Fruit fly (Drosophila melanogaster) whole organism, embryonic: ENCODE results near the gene CG43922.
A peak's percentile ranks its signal among the peaks of the same experiment; 100 is the strongest.

Source experiments
- ATbp ChIP-seq: fragments of 200-800 bp; sonication (Bioruptor generic); optimal IDR thresholded peaks from 2 replicates; lab custom pipeline; 2017; ENCODE audit warnings: missing biosample characterization, mild to moderate bottlenecking, missing genetic modification characterization, missing genetic modification reagents
- BtbVII ChIP-seq: fragments of 200-800 bp; sonication (Bioruptor generic); optimal IDR thresholded peaks from 3 replicates; lab custom pipeline; 2017; ENCODE audit warnings: missing biosample characterization, mild to moderate bottlenecking, missing genetic modification characterization
- CG10366 ChIP-seq: fragments of 200-800 bp; sonication (Bioruptor generic); IDR thresholded peaks from 2 replicates; pipeline ENCODE4 v1.3.6; 2022; ENCODE audit warnings: missing biosample characterization, missing genetic modification characterization
- CG10979 ChIP-seq: fragments of 200-800 bp; sonication (Bioruptor generic); optimal IDR thresholded peaks from 2 replicates; lab custom pipeline; 2018; ENCODE audit warnings: missing biosample characterization, mild to moderate bottlenecking, missing genetic modification characterization, moderate library complexity
- CG12236 ChIP-seq: fragments of 200-800 bp; sonication (Bioruptor generic); optimal IDR thresholded peaks from 2 replicates; lab custom pipeline; 2016; ENCODE audit warnings: missing biosample characterization, missing genetic modification characterization
- CG14441 ChIP-seq: fragments of 200-800 bp; sonication (Bioruptor generic); IDR thresholded peaks from 2 replicates; pipeline ENCODE4 v1.3.6; 2022; ENCODE audit warnings: missing biosample characterization, missing genetic modification characterization
- CG14667 ChIP-seq: fragments of 200-800 bp; sonication (Bioruptor generic); IDR thresholded peaks from 2 replicates; pipeline ENCODE4 v1.3.6; 2022; ENCODE audit warnings: missing biosample characterization, missing genetic modification characterization
- CG15514 ChIP-seq: fragments of 200-800 bp; sonication (Bioruptor generic); optimal IDR thresholded peaks from 3 replicates; lab custom pipeline; 2017; ENCODE audit warnings: missing biosample characterization, missing genetic modification characterization, mild to moderate bottlenecking, moderate library complexity, missing genetic modification reagents
- CG15601 ChIP-seq: fragments of 200-800 bp; sonication (Bioruptor generic); optimal IDR thresholded peaks from 3 replicates; lab custom pipeline; 2019; ENCODE audit warnings: missing biosample characterization, mild to moderate bottlenecking, missing genetic modification characterization, moderate library complexity
- CG18599 ChIP-seq: fragments of 200-800 bp; sonication (Bioruptor generic); optimal IDR thresholded peaks from 3 replicates; lab custom pipeline; 2017; ENCODE audit warnings: missing biosample characterization, missing genetic modification characterization, mild to moderate bottlenecking, moderate library complexity, missing genetic modification reagents
- CG2202 ChIP-seq: fragments of 200-800 bp; sonication (Bioruptor generic); optimal IDR thresholded peaks from 2 replicates; lab custom pipeline; 2018; ENCODE audit warnings: missing biosample characterization, mild to moderate bottlenecking, missing genetic modification characterization
- CG33213 ChIP-seq: fragments of 200-800 bp; sonication (Bioruptor generic); optimal IDR thresholded peaks from 3 replicates; lab custom pipeline; 2016; ENCODE audit warnings: missing biosample characterization, missing genetic modification characterization
- CG4282 ChIP-seq: fragments of 200-800 bp; sonication (Bioruptor generic); optimal IDR thresholded peaks from 2 replicates; lab custom pipeline; 2016; ENCODE audit warnings: missing biosample characterization, missing genetic modification characterization
- CG6254 ChIP-seq: fragments of 200-800 bp; sonication (Bioruptor generic); optimal IDR thresholded peaks from 3 replicates; lab custom pipeline; 2017; ENCODE audit warnings: mild to moderate bottlenecking, missing biosample characterization, missing genetic modification reagents, missing genetic modification characterization
- CG8944 ChIP-seq: fragments of 200-800 bp; sonication (Bioruptor generic); optimal IDR thresholded peaks from 3 replicates; lab custom pipeline; 2016; ENCODE audit warnings: missing biosample characterization, missing genetic modification characterization
- D19A ChIP-seq: fragments of 200-800 bp; optimal IDR thresholded peaks from 3 replicates; lab custom pipeline; 2019; ENCODE audit warnings: missing biosample characterization, mild to moderate bottlenecking, missing genetic modification characterization, moderate library complexity
- Dad ChIP-seq: fragments of 200-800 bp; sonication (Bioruptor generic); optimal IDR thresholded peaks from 3 replicates; lab custom pipeline; 2016; ENCODE audit warnings: missing biosample characterization, missing genetic modification characterization
- Dbx ChIP-seq: fragments of 200-800 bp; sonication (Bioruptor generic); IDR thresholded peaks from 3 replicates; pipeline ENCODE4 v1.3.6; 2022; ENCODE audit warnings: missing biosample characterization, missing genetic modification characterization
- Ets65A ChIP-seq: fragments of 200-800 bp; sonication (Bioruptor generic); peaks from one replicate; lab custom pipeline; 2016; ENCODE audit warnings: missing biosample characterization, missing genetic modification characterization
- Nf-YC ChIP-seq: fragments of 200-800 bp; optimal IDR thresholded peaks from 3 replicates; lab custom pipeline; 2019; ENCODE audit warnings: missing biosample characterization, mild to moderate bottlenecking, missing genetic modification characterization, moderate library complexity
- Oli ChIP-seq: fragments of 200-800 bp; sonication (Bioruptor generic); optimal IDR thresholded peaks from 2 replicates; lab custom pipeline; 2018; ENCODE audit warnings: missing biosample characterization, mild to moderate bottlenecking, missing genetic modification characterization, moderate library complexity
- PHDP ChIP-seq: fragments of 200-800 bp; sonication (Bioruptor generic); optimal IDR thresholded peaks from 3 replicates; lab custom pipeline; 2018; ENCODE audit warnings: missing biosample characterization, mild to moderate bottlenecking, missing genetic modification characterization, moderate library complexity
- Tbp ChIP-seq: fragments of >200 bp; optimal IDR thresholded peaks from 2 replicates; lab custom pipeline; 2018; ENCODE audit warnings: missing biosample characterization, missing genetic modification characterization
- ab ChIP-seq: fragments of 200-800 bp; sonication (Bioruptor generic); optimal IDR thresholded peaks from 2 replicates; lab custom pipeline; 2016; ENCODE audit warnings: missing biosample characterization, missing genetic modification characterization
- cad ChIP-seq: fragments of >200 bp; optimal IDR thresholded peaks from 2 replicates; lab custom pipeline; 2017; ENCODE audit warnings: missing biosample characterization, missing genetic modification characterization
- chinmo ChIP-seq: fragments of 200-800 bp; sonication (Bioruptor generic); IDR thresholded peaks from 4 replicates; pipeline ENCODE4 v1.3.6; 2022; ENCODE audit warnings: missing biosample characterization, missing genetic modification characterization; ENCODE audit not compliant: partially characterized antibody
- dmrt99B ChIP-seq: fragments of 200-800 bp; sonication (Bioruptor generic); optimal IDR thresholded peaks from 2 replicates; lab custom pipeline; 2018; ENCODE audit warnings: missing biosample characterization, mild to moderate bottlenecking, missing genetic modification characterization, moderate library complexity
- gfzf ChIP-seq: fragments of 200-800 bp; sonication (Bioruptor generic); optimal IDR thresholded peaks from 2 replicates; lab custom pipeline; 2016; ENCODE audit warnings: missing biosample characterization, mild to moderate bottlenecking, missing genetic modification characterization, moderate library complexity
- gsb ChIP-seq: fragments of 200-800 bp; sonication (Bioruptor generic); IDR thresholded peaks from 2 replicates; pipeline ENCODE4 v1.3.6; 2022; ENCODE audit warnings: missing biosample characterization, missing genetic modification characterization
- her ChIP-seq: fragments of 200-800 bp; sonication (Bioruptor generic); optimal IDR thresholded peaks from 2 replicates; lab custom pipeline; 2016; ENCODE audit warnings: missing biosample characterization, missing genetic modification characterization
- insv ChIP-seq, 2 experiments: fragments of 200-800 bp; sonication (Bioruptor generic); optimal IDR thresholded peaks; 3 replicates each; lab custom pipeline; 2016 to 2018; ENCODE audit warnings: missing biosample characterization in 2 of 2, missing genetic modification characterization in 2 of 2
- kay ChIP-seq: fragments of 200-800 bp; sonication (Bioruptor generic); optimal IDR thresholded peaks from 2 replicates; lab custom pipeline; 2016; ENCODE audit warnings: missing biosample characterization, missing genetic modification characterization
- lmd ChIP-seq: fragments of 200-800 bp; sonication (Bioruptor generic); IDR thresholded peaks from 2 replicates; pipeline ENCODE4 v1.3.6; 2022; ENCODE audit warnings: missing biosample characterization, missing genetic modification characterization
- lov ChIP-seq, 2 experiments: fragments of 200-800 bp in 1 of 2; fragments of >200 bp in 1 of 2; sonication (Bioruptor generic) in 1 of 2; IDR thresholded peaks in 1 of 2; optimal IDR thresholded peaks in 1 of 2; 2 replicates in 1 of 2; 3 replicates in 1 of 2; pipeline versions ENCODE4 v1.3.6 to Lab custom; 2017 to 2022; ENCODE audit warnings: missing biosample characterization in 1 of 2, missing genetic modification characterization in 1 of 2
- nau ChIP-seq: fragments of 200-800 bp; sonication (Bioruptor generic); optimal IDR thresholded peaks from 3 replicates; lab custom pipeline; 2017; ENCODE audit warnings: missing biosample characterization, mild to moderate bottlenecking, missing genetic modification characterization, missing genetic modification reagents
- row ChIP-seq: fragments of 200-800 bp; sonication (Bioruptor generic); IDR thresholded peaks from 3 replicates; pipeline ENCODE4 v1.3.6; 2022; ENCODE audit warnings: missing biosample characterization, missing genetic modification characterization
- sd ChIP-seq: fragments of 200-800 bp; sonication (Bioruptor generic); optimal IDR thresholded peaks from 3 replicates; lab custom pipeline; 2018; ENCODE audit warnings: missing biosample characterization, mild to moderate bottlenecking, missing genetic modification characterization, moderate library complexity
- slbo ChIP-seq: fragments of 200-800 bp; sonication (Bioruptor generic); IDR thresholded peaks from 2 replicates; pipeline ENCODE4 v1.3.6; 2022; ENCODE audit warnings: missing biosample characterization, missing genetic modification characterization
- tll ChIP-seq, 2 experiments: fragments of 200-800 bp in 1 of 2; fragments of >200 bp in 1 of 2; sonication (Bioruptor generic) in 1 of 2; optimal IDR thresholded peaks; 2 replicates each; lab custom pipeline; 2017 to 2019; ENCODE audit warnings: missing biosample characterization in 2 of 2, missing genetic modification characterization in 2 of 2, mild to moderate bottlenecking in 1 of 2, moderate library complexity in 1 of 2
- twi ChIP-seq: fragments of 200-800 bp; optimal IDR thresholded peaks from 2 replicates; lab custom pipeline; 2019; ENCODE audit warnings: missing biosample characterization, mild to moderate bottlenecking, missing genetic modification characterization, moderate library complexity
- unc-4 ChIP-seq: fragments of 200-800 bp; sonication (Bioruptor generic); IDR thresholded peaks from 2 replicates; pipeline ENCODE4 v1.3.6; 2022; ENCODE audit warnings: missing biosample characterization, missing genetic modification characterization; ENCODE audit not compliant: partially characterized antibody
- usp ChIP-seq: fragments of >200 bp; optimal IDR thresholded peaks from 2 replicates; lab custom pipeline; 2017; ENCODE audit warnings: missing biosample characterization, missing genetic modification characterization
- vfl ChIP-seq: fragments of 200-800 bp; sonication (Bioruptor generic); optimal IDR thresholded peaks from 2 replicates; lab custom pipeline; 2016; ENCODE audit warnings: missing biosample characterization, missing genetic modification characterization

Gene CG43922

dm6 chr2L:6323536-6324385 lies 15.2 kb upstream of the CG43922 start, which contains the start of gene PDZ-GEF (continued):
- TF ChIP-seq CG10366 (GFP tag; lab: Robert Waterston, UW) (peak; percentile 50; the same call in 1 of the 2 replicates), row (peak; percentile 28; the same call in 2 of the 3 replicates), ATbp (no peak), PHDP (peak; percentile 52), unc-4 (GFP tag; lab: Robert Waterston, UW) (peak; percentile 61), nau (no peak), cad (GFP tag; lab: Kevin White, UChicago) (no peak), dmrt99B (no peak), CG15601 (tag; lab: Kevin White, UChicago) (peak; percentile 57), CG33213 (GFP tag; lab: Kevin White, UChicago) (peak; percentile 92), BtbVII (GFP tag; lab: Kevin White, UChicago) (no peak), her (GFP tag; lab: Kevin White, UChicago) (no peak), vfl (GFP tag; lab: Kevin White, UChicago) (no peak), CG15514 (GFP tag; lab: Kevin White, UChicago) (no peak), Nf-YC (no peak), CG8944 (GFP tag; lab: Kevin White, UChicago) (peak; percentile 49), Ets65A (peak; percentile 92), CG14667 (GFP tag; lab: Robert Waterston, UW) (no peak), Tbp (GFP tag; lab: Kevin White, UChicago) (no peak), gsb (0 out of 2 replicates have a peak, but pooled peaks have one; percentile 32), ab (no peak), D19A (no peak), Dad (GFP tag; lab: Kevin White, UChicago) (no peak), kay (peak; percentile 7), sd (peak; percentile 99), twi (no peak), CG6254 (no peak), CG10979 (tag; lab: Kevin White, UChicago) (peak; percentile 79), slbo (peak; percentile 59; the same call in 1 of the 2 replicates), CG12236 (GFP tag; lab: Kevin White, UChicago) (peak; percentile 19), lov (optimal IDR thresholded peaks at IDR 0.05; lab: Kevin White, UChicago) (no peak), lov (GFP tag; IDR thresholded peaks at IDR 0.05; lab: Robert Waterston, UW) (0 out of 3 replicates have a peak, but pooled peaks have one; percentile 18), usp (no peak), chinmo (GFP tag; lab: Robert Waterston, UW) (no peak), lmd (GFP tag; lab: Robert Waterston, UW) (peak; percentile 16; the same call in 1 of the 2 replicates), CG4282 (GFP tag; lab: Kevin White, UChicago) (peak; percentile 16), tll (GFP tag; optimal IDR thresholded peaks at IDR 0.05; lab: Kevin White, UChicago) (no peak), gfzf (peak; percentile 93), Oli (tag; lab: Kevin White, UChicago) (no peak), CG18599 (GFP tag; lab: Kevin White, UChicago) (peak; percentile 7), CG14441 (GFP tag; lab: Robert Waterston, UW) (peak; percentile 53), insv (GFP tag; optimal IDR thresholded peaks at IDR 0.05; lab: Kevin White, UChicago) (peak in 1 of 2 experiments; percentile 72), Dbx (GFP tag; lab: Robert Waterston, UW) (peak; percentile 68; the same call in 2 of the 3 replicates), CG2202 (tag; lab: Kevin White, UChicago) (peak; percentile 27)
